Worm (Caenorhabditis elegans) whole organism, L2 larva: Measurements from ENCODE around the gene acr-2.

Experiments used
- F13H6.1 ChIP-seq: sonication (generic microtip); optimal IDR thresholded peaks from 2 replicates; lab custom pipeline; 2016; ENCODE audit warnings: missing genetic modification characterization, missing compliant biosample characterization
- R02D3.7 ChIP-seq: fragments of 150-350 bp; optimal IDR thresholded peaks from 2 replicates; lab custom pipeline; 2014; ENCODE audit warnings: missing biosample characterization, missing genetic modification characterization
- Y55F3AM.14 ChIP-seq: fragments of 200-800 bp; sonication (Bioruptor generic); optimal IDR thresholded peaks from 2 replicates; lab custom pipeline; 2018; ENCODE audit warnings: mild to moderate bottlenecking, missing genetic modification characterization, missing compliant biosample characterization
- ZK546.5 ChIP-seq: sonication (generic microtip); optimal IDR thresholded peaks from 2 replicates; lab custom pipeline; 2017; ENCODE audit warnings: missing biosample characterization, missing genetic modification characterization
- alr-1 ChIP-seq: fragments of 150-350 bp; optimal IDR thresholded peaks from 2 replicates; lab custom pipeline; 2014; ENCODE audit warnings: missing biosample characterization, missing genetic modification characterization
- aly-2 ChIP-seq: fragments of 150-350 bp; optimal IDR thresholded peaks from 2 replicates; lab custom pipeline; 2014; ENCODE audit warnings: missing biosample characterization, missing genetic modification characterization
- ama-1 ChIP-seq: fragments of 150-350 bp; optimal IDR thresholded peaks from 2 replicates; lab custom pipeline; 2018; ENCODE audit warnings: inconsistent platforms
- blmp-1 ChIP-seq: sonication (generic microtip); optimal IDR thresholded peaks from 2 replicates; lab custom pipeline; 2017; ENCODE audit warnings: missing genetic modification characterization, mild to moderate bottlenecking, missing compliant biosample characterization, antibody characterized with exemption, moderate library complexity; ENCODE audit not compliant: insufficient read depth
- ceh-16 ChIP-seq: fragments of 150-350 bp; optimal IDR thresholded peaks from 2 replicates; lab custom pipeline; 2014; ENCODE audit warnings: missing biosample characterization, missing genetic modification characterization
- crh-2 ChIP-seq: sonication (generic microtip); optimal IDR thresholded peaks from 2 replicates; lab custom pipeline; 2017; ENCODE audit warnings: missing biosample characterization, missing genetic modification characterization
- dmd-4 ChIP-seq: sonication (generic microtip); optimal IDR thresholded peaks from 2 replicates; lab custom pipeline; 2017; ENCODE audit warnings: missing biosample characterization, missing genetic modification characterization
- egl-27 ChIP-seq: sonication (generic microtip); optimal IDR thresholded peaks from 3 replicates; lab custom pipeline; 2017; ENCODE audit warnings: missing biosample characterization, missing genetic modification reagents, missing genetic modification characterization
- elt-1 ChIP-seq: fragments of 150-350 bp; optimal IDR thresholded peaks from 2 replicates; lab custom pipeline; 2014; ENCODE audit warnings: missing biosample characterization, missing genetic modification characterization
- elt-3 ChIP-seq: sonication (generic microtip); optimal IDR thresholded peaks from 2 replicates; lab custom pipeline; 2017; ENCODE audit warnings: missing biosample characterization, missing genetic modification characterization
- fos-1 ChIP-seq: fragments of 150-350 bp; optimal IDR thresholded peaks from 2 replicates; lab custom pipeline; 2014; ENCODE audit warnings: missing biosample characterization, missing genetic modification characterization
- lin-11 ChIP-seq: fragments of 150-350 bp; sonication (generic microtip); optimal IDR thresholded peaks from 2 replicates; lab custom pipeline; 2014; ENCODE audit warnings: missing biosample characterization, missing genetic modification characterization, inconsistent platforms, mixed read lengths
- mab-5 ChIP-seq: fragments of 150-350 bp; optimal IDR thresholded peaks from 2 replicates; lab custom pipeline; 2014; ENCODE audit warnings: missing biosample characterization, missing genetic modification characterization
- mbf-1 ChIP-seq: sonication (generic microtip); optimal IDR thresholded peaks from 2 replicates; lab custom pipeline; 2017; ENCODE audit warnings: missing biosample characterization, missing genetic modification characterization
- nhr-10 ChIP-seq: sonication (generic microtip); optimal IDR thresholded peaks from 2 replicates; lab custom pipeline; 2017; ENCODE audit warnings: missing biosample characterization, missing genetic modification characterization
- nhr-11 ChIP-seq: fragments of 150-350 bp; optimal IDR thresholded peaks from 2 replicates; lab custom pipeline; 2014; ENCODE audit warnings: missing biosample characterization, missing genetic modification characterization
- nhr-129 ChIP-seq: fragments of 150-350 bp; optimal IDR thresholded peaks from 2 replicates; lab custom pipeline; 2014; ENCODE audit warnings: missing biosample characterization, missing genetic modification characterization
- nhr-21 ChIP-seq: fragments of 150-350 bp; optimal IDR thresholded peaks from 2 replicates; lab custom pipeline; 2014; ENCODE audit warnings: missing biosample characterization, missing genetic modification characterization
- nhr-23 ChIP-seq: fragments of 150-350 bp; optimal IDR thresholded peaks from 2 replicates; lab custom pipeline; 2014; ENCODE audit warnings: missing biosample characterization, missing genetic modification reagents, missing genetic modification characterization
- nhr-237 ChIP-seq: fragments of 150-350 bp; optimal IDR thresholded peaks from 2 replicates; lab custom pipeline; 2014; ENCODE audit warnings: missing biosample characterization, missing genetic modification characterization
- nhr-25 ChIP-seq: fragments of 150-350 bp; sonication (generic microtip); optimal IDR thresholded peaks from 3 replicates; lab custom pipeline; 2014; ENCODE audit warnings: missing biosample characterization, missing genetic modification characterization
- nhr-6 ChIP-seq: fragments of 150-350 bp; optimal IDR thresholded peaks from 2 replicates; lab custom pipeline; 2014; ENCODE audit warnings: missing biosample characterization, missing genetic modification characterization
- nhr-77 ChIP-seq: fragments of 150-350 bp; optimal IDR thresholded peaks from 2 replicates; lab custom pipeline; 2014; ENCODE audit warnings: missing biosample characterization, missing genetic modification characterization
- peb-1 ChIP-seq: fragments of 150-350 bp; optimal IDR thresholded peaks from 2 replicates; lab custom pipeline; 2014; ENCODE audit warnings: missing biosample characterization, missing genetic modification characterization
- sem-4 ChIP-seq: fragments of 150-350 bp; optimal IDR thresholded peaks from 2 replicates; lab custom pipeline; 2014; ENCODE audit warnings: missing biosample characterization, missing genetic modification reagents, missing genetic modification characterization
- skn-1 ChIP-seq: sonication (generic microtip); optimal IDR thresholded peaks from 2 replicates; lab custom pipeline; 2017; ENCODE audit warnings: missing biosample characterization, missing genetic modification characterization
- sma-9 ChIP-seq, 2 experiments: fragments of 150-350 bp in 1 of 2; sonication (generic microtip) in 1 of 2; optimal IDR thresholded peaks; 2 replicates each; lab custom pipeline; 2014 to 2016; ENCODE audit warnings: missing genetic modification characterization in 2 of 2, mild to moderate bottlenecking in 1 of 2, missing biosample characterization in 1 of 2, missing compliant biosample characterization in 1 of 2, missing genetic modification reagents in 1 of 2, moderate library complexity in 1 of 2
- snpc-4 ChIP-seq: fragments of 150-350 bp; optimal IDR thresholded peaks from 2 replicates; lab custom pipeline; 2014; ENCODE audit warnings: missing biosample characterization, missing genetic modification characterization
- unc-39 ChIP-seq: fragments of 150-350 bp; optimal IDR thresholded peaks from 2 replicates; lab custom pipeline; 2014; ENCODE audit warnings: missing biosample characterization, missing genetic modification characterization
- unc-55 ChIP-seq: fragments of 150-350 bp; sonication (generic microtip); optimal IDR thresholded peaks from 3 replicates; lab custom pipeline; 2014; ENCODE audit warnings: missing biosample characterization, missing genetic modification reagents, missing genetic modification characterization
- unc-62 ChIP-seq: fragments of 150-350 bp; optimal IDR thresholded peaks from 2 replicates; lab custom pipeline; 2014; ENCODE audit warnings: missing biosample characterization, missing genetic modification reagents, missing genetic modification characterization
- zag-1 ChIP-seq: fragments of 150-350 bp; optimal IDR thresholded peaks from 2 replicates; lab custom pipeline; 2014; ENCODE audit warnings: missing biosample characterization, missing genetic modification characterization
- ztf-11 ChIP-seq: sonication (generic microtip); optimal IDR thresholded peaks from 2 replicates; lab custom pipeline; 2017; ENCODE audit warnings: missing biosample characterization, missing genetic modification characterization

Gene acr-2

DNA sequence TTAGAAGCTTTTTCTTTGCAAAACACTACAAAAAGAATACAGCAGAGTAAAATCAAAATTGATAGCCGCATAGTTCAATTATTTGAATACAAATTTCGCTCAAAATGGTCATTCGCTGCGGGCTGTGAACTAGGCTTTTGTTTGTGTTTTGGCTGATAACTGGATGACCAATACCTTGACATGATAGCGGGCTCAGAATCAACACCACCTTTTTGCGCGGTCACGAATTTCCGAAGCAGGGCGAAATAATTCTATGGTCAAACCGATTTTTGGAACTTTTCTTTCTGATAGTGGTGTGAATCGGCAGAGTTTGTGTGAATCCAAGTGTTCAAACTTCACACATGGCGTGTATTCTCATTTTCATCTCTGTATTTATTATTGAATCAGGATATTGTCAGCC is 4.1 kb upstream of the acr-2 start, which contains the start of the genes F38B6.7 and F38B6.2:
Gene F38B6.7 (minus strand): TSS at position 101 of the 400 bp plus-strand sequence.
Gene F38B6.2 (plus strand): TSS at position 267 of the 400 bp plus-strand sequence.
- no peak for TF ChIP-seq blmp-1 (tag; lab: Kevin White, UChicago)
- no peak for TF ChIP-seq nhr-23
- no peak for TF ChIP-seq unc-62
- no peak for TF ChIP-seq F13H6.1 (tag; lab: Kevin White, UChicago)
- TF ChIP-seq dmd-4 (tag; lab: Kevin White, UChicago) = no peak
- no peak for TF ChIP-seq nhr-77 (tag; lab: Kevin White, UChicago)
- TF ChIP-seq R02D3.7 (tag; lab: Kevin White, UChicago) = no peak
- no peak for TF ChIP-seq egl-27 (tag; lab: Kevin White, UChicago)
- no peak for TF ChIP-seq fos-1 (tag; lab: Kevin White, UChicago)
- no peak for TF ChIP-seq nhr-237 (tag; lab: Kevin White, UChicago)
- no peak for TF ChIP-seq unc-55
- TF ChIP-seq nhr-6 (tag; lab: Kevin White, UChicago) = no peak
- TF ChIP-seq peb-1 (tag; lab: Kevin White, UChicago) = no peak
- no peak for TF ChIP-seq unc-39 (tag; lab: Kevin White, UChicago)
- no peak for TF ChIP-seq ZK546.5
- no peak for TF ChIP-seq snpc-4 (tag; lab: Kevin White, UChicago)

DNA sequence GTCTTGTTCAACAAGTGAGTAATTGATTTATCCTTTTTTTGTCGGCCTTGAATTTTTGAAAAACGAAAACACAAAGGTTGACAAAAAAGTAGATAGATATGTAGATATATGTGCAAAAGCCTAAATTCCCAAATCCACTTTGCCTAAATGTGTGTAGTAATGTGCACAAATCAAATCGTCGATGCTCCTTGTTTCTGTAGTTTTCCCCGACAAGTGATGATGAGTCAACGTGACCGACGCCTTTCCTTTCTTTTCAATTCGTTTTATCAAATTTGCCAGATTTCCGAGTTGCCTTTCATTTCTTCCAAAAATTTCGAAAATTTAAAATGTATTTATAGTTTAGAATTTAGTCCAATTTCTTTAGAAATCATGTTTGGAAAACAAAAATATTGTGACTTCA is 2.8 kb downstream of the acr-2 start:
- TF ChIP-seq sma-9 (GFP tag; optimal IDR thresholded peaks at IDR 0.05; lab: Kevin White, UChicago) (peak; percentile 25), sma-9 (tag; optimal IDR thresholded peaks at IDR 0.05; lab: Kevin White, UChicago) (no peak), peb-1 (tag; lab: Kevin White, UChicago) (no peak)

DNA sequence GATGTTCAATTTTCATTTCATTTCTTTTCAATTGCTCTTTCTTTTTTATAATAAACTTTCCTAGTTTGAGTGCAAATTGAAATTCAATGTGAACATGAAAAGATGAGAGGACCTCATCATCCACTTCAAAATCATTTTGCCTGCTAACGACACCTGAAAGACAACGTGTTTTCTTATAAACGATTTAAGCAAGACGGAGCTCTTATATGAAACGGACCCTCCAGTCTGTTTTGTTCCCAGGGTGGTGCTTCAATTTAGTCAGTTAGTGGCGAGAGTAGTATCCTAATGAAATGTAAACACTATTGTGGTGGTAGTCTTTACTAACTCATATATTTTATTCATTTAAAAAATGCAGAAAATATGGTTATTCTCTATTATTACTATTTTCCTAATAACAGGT is 6.9 kb downstream of the acr-2 start, which contains the start of gene acr-3:
Gene acr-3 (plus strand): TSS at position 301 of the 400 bp plus-strand sequence.
- TF ChIP-seq lin-11 (tag; lab: Kevin White, UChicago) = no peak

DNA sequence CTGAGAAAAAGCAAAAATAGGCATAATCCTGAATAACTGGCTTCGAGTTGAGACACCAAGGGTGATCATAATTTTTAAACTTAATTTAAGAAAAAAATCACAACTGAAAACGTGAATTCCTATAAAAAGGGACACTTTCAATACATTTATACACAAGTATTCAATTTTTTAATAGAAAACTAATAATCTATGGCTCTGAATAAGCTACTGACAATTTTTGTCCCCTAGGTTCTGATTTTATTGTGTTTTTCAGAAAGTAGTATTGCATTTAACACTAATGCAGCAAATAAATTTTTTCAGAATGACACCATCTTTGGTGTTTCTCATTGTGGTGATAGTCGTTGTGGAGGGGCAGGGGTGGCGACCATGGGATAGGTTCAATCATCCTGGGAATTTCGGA is 10.9 kb downstream of the acr-2 start, which contains the start of gene nas-11:
Gene nas-11 (plus strand): TSS at position 301 of the 400 bp plus-strand sequence.
- TF ChIP-seq crh-2 (tag; lab: Kevin White, UChicago) = no peak
- TF ChIP-seq nhr-129 (tag; lab: Kevin White, UChicago) = no peak
- no peak for TF ChIP-seq snpc-4 (tag; lab: Kevin White, UChicago)
- TF ChIP-seq mab-5 (tag; lab: Kevin White, UChicago) = no peak
- no peak for TF ChIP-seq ceh-16
- no peak for TF ChIP-seq nhr-21 (tag; lab: Kevin White, UChicago)
- TF ChIP-seq Y55F3AM.14 (GFP tag; lab: Kevin White, UChicago) = no peak
- TF ChIP-seq nhr-10 (tag; lab: Kevin White, UChicago) = no peak
- TF ChIP-seq unc-55 = no peak
- TF ChIP-seq nhr-237 (tag; lab: Kevin White, UChicago) = no peak
- TF ChIP-seq unc-39 (tag; lab: Kevin White, UChicago) = no peak
- TF ChIP-seq sma-9 (GFP tag; optimal IDR thresholded peaks at IDR 0.05; lab: Kevin White, UChicago) = no peak
- TF ChIP-seq sma-9 (tag; optimal IDR thresholded peaks at IDR 0.05; lab: Kevin White, UChicago) = no peak
- TF ChIP-seq ama-1 = no peak
- TF ChIP-seq nhr-6 (tag; lab: Kevin White, UChicago) = no peak
- no peak for TF ChIP-seq alr-1 (tag; lab: Kevin White, UChicago)
- TF ChIP-seq, all 48 proteins: peak for 0

DNA sequence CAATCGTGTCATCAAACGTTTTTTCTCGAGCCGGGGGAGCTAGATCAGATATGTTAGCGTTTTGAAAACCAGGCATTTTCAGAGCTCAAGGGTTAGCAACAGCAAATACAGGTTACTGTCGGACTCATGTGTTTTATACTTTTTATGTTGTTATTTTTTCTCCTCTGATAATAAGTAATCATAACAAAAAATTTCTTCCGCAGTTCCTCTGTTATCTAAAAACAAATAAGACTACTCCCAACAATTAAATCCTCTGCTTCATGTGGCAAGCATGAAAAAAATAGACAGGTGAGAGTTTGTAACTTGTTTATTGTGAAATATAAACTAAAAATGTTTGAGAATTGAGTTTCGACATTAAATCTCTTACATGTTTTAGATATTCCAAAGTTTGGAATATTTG is 16.2 kb downstream of the acr-2 start, which contains the start of gene smf-2:
Gene smf-2 (minus strand): TSS at position 101 of the 400 bp plus-strand sequence.
- no peak for TF ChIP-seq nhr-11 (tag; lab: Kevin White, UChicago)

DNA sequence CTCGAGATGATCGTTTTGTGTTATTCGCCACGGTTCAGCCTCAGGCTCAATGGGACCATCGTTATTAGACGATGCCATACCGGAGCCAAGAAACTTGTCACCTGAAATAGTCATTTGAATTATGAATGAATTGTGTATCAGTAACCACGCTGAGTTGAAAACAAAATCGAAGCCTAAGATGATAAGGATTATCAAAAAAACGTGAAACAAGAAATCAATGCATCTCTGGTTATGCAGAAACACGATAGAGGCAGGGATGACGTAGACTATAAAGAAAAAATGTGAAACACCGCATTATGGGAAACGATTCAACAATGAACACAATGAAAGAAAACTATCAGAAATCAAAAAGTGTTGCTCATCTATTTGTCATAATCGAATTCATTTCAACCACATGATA is 20.6 kb downstream of the acr-2 start, which contains the start of gene smf-1:
Gene smf-1 (minus strand): TSS at position 101 of the 400 bp plus-strand sequence.
- no peak for TF ChIP-seq F13H6.1 (tag; lab: Kevin White, UChicago)
- TF ChIP-seq nhr-25 = peak; percentile 10

DNA sequence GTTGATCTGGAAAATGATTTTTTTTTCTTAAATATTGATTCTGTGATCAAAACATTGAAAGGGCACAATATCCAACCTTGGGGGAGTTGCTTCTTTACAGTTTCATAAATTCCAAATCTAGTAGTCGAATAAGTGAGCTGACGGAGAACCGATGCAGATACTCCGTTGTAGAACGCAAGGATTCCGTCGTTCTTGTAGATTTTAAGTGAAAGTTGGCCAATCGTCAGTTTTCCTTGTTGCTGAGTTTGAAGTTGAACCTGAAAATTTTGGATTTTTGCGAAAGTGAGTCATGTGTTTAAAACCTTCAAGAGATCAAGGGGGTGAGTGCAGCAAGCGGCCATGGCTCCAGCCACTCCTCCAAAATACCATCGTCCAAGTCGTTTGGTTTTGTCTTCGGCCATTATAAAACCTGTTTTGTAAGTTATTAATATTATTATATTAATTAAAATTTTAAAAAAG is 22.9 kb downstream of the acr-2 start, which contains the start of gene slc-25A10:
Gene slc-25A10 (minus strand): TSS at position 409 of the 459 bp plus-strand sequence.
- TF ChIP-seq aly-2 = no peak
- TF ChIP-seq snpc-4 (tag; lab: Kevin White, UChicago) = no peak
- no peak for TF ChIP-seq ama-1
- no peak for TF ChIP-seq zag-1 (tag; lab: Kevin White, UChicago)
- TF ChIP-seq ztf-11 = no peak
- no peak for TF ChIP-seq skn-1 (tag; lab: Kevin White, UChicago)
- no peak for TF ChIP-seq sem-4 (tag; lab: Kevin White, UChicago)
- TF ChIP-seq elt-1 = no peak
- no peak for TF ChIP-seq mbf-1 (tag; lab: Kevin White, UChicago)
- TF ChIP-seq elt-3 (tag; lab: Kevin White, UChicago) = no peak
